Worm (Caenorhabditis elegans): Measurements from ENCODE around the gene mrt-2.
A peak's percentile ranks its signal among the peaks of the same experiment; 100 is the strongest.

The mrt-2 gene

DNA sequence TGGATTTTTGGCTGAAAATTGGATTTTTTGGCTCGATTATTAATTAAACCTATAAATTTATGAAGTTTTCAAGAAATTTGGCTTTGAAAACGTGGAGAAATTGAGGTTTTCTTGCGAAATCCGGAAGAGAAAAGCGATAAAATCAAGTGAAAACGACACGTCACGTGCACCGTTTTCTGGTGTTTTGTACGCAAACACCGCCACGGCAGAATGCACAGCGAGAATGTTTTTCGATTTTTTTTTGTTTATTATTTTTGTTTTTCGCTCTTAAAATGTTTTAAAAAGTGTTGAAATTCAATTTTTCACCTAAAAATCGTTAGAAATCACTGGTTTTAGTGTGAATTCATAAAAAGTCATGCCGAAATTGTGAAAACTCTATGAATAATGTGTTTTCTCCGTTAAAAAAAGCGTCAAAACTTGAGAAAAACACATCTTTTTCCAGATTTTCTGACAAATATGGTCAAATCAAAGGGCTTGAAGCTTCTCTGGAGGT is 28.0 kb downstream of the mrt-2 start, which contains the start of gene immp-1:
immp-1 (plus strand) TSS at position 443 of the 493 bp plus-strand sequence.
- TF ChIP-seq unc-55 (GFP tag; optimal IDR thresholded peaks at IDR 0.05), result peak; percentile 62
- no peak for TF ChIP-seq nhr-77 (tag; optimal IDR thresholded peaks at IDR 0.05)
- peak; percentile 45 for TF ChIP-seq nhr-129 (tag; optimal IDR thresholded peaks at IDR 0.05)
- no peak for TF ChIP-seq F13H6.1 (tag; optimal IDR thresholded peaks at IDR 0.05)
- no peak for TF ChIP-seq dmd-4 (tag; optimal IDR thresholded peaks at IDR 0.05)
- peak; percentile 63 for TF ChIP-seq gmeb-1 (tag; optimal IDR thresholded peaks at IDR 0.05)
- peak; percentile 27 for TF ChIP-seq nhr-25 (tag; optimal IDR thresholded peaks at IDR 0.05)
- TF ChIP-seq C34F6.9 (tag; optimal IDR thresholded peaks at IDR 0.05), result peak; percentile 51
- peak; percentile 49 for TF ChIP-seq sem-4 (tag; optimal IDR thresholded peaks at IDR 0.05)
- no peak for TF ChIP-seq unc-62 (GFP tag; optimal IDR thresholded peaks at IDR 0.05)
- peak in 1 of 2 experiments; percentile 42 for TF ChIP-seq mdl-1 (tag; optimal IDR thresholded peaks at IDR 0.05)
- TF ChIP-seq lsy-2 (tag; optimal IDR thresholded peaks at IDR 0.05), result peak; percentile 3 to 70
- TF ChIP-seq egl-27 (tag; optimal IDR thresholded peaks at IDR 0.05), result no peak
- peak; percentile 92 for TF ChIP-seq crh-2 (tag; optimal IDR thresholded peaks at IDR 0.05)
- TF ChIP-seq blmp-1 (tag; optimal IDR thresholded peaks at IDR 0.05; ENCODE audit: insufficient read depth), result peak; percentile 74
- peak; percentile 36 for TF ChIP-seq fos-1 (tag; optimal IDR thresholded peaks at IDR 0.05)

DNA sequence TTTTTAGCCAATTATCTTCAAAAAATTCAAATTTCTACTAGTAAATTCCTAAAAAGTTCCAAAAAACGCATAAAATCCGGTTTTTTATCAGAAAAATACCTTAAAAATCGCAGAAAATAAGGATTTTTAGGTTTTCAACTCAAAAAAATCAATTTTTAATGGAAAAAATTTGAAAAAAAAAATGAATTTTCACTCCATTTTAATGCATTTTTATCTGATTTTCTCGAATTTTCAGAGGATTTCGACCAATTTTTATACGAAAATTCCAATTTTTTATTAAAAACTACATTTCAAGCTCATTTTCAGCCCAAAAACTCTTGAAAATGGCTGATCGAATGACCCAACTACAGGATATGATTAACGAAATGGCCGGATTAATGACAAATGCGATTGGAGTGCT is 30.8 kb downstream of the mrt-2 start, which contains the start of gene mdt-21:
mdt-21 (plus strand) TSS at position 301 of the 400 bp plus-strand sequence.
- TF ChIP-seq ztf-4 (tag; optimal IDR thresholded peaks at IDR 0.05) (no peak), unc-39 (tag; optimal IDR thresholded peaks at IDR 0.05) (no peak), nhr-237 (tag; optimal IDR thresholded peaks at IDR 0.05) (no peak), snpc-4 (tag; optimal IDR thresholded peaks at IDR 0.05) (no peak), blmp-1 (tag; optimal IDR thresholded peaks at IDR 0.05; ENCODE audit: insufficient read depth) (no peak), unc-62 (GFP tag; optimal IDR thresholded peaks at IDR 0.05) (no peak), Y55F3AM.14 (GFP tag; optimal IDR thresholded peaks at IDR 0.05) (no peak), skn-1 (tag; optimal IDR thresholded peaks at IDR 0.05) (no peak), fos-1 (tag; optimal IDR thresholded peaks at IDR 0.05) (no peak), F13H6.1 (tag; optimal IDR thresholded peaks at IDR 0.05) (no peak), elt-1 (tag; optimal IDR thresholded peaks at IDR 0.05) (no peak)

DNA sequence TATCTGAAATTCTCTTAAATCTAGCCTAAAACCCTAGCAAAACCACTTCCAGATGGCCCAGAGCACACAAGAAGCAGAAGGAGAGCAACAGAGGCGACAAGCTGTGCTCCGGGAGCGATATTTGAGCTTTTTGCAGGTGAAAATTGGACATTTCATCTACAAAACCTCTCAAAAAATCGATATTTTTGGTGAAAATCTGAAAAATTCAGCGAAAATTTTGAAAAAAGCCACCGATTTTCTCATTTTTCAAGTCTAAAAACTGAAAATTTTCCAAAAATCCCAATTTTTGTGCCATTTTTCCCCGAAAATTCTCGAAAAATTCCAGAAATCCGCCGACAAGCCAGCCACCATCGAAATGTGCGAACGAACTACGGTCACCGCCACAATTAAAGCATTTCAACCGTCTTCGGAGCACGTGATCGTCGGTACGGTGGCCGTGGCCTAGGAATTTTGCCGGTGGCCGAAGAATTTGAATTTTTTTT is 33.7 kb downstream of the mrt-2 start, which contains the start of gene C24H11.5:
C24H11.5 (plus strand) TSS at position 51 of the 482 bp plus-strand sequence.
- no peak for TF ChIP-seq sma-9 (GFP tag; optimal IDR thresholded peaks at IDR 0.05)
- no peak for TF ChIP-seq sma-9 (tag; optimal IDR thresholded peaks at IDR 0.05)
- TF ChIP-seq nhr-11 (tag; optimal IDR thresholded peaks at IDR 0.05), result no peak
- TF ChIP-seq Y55F3AM.14 (GFP tag; optimal IDR thresholded peaks at IDR 0.05), result no peak
- TF ChIP-seq ZK546.5 (tag; optimal IDR thresholded peaks at IDR 0.05), result no peak

DNA sequence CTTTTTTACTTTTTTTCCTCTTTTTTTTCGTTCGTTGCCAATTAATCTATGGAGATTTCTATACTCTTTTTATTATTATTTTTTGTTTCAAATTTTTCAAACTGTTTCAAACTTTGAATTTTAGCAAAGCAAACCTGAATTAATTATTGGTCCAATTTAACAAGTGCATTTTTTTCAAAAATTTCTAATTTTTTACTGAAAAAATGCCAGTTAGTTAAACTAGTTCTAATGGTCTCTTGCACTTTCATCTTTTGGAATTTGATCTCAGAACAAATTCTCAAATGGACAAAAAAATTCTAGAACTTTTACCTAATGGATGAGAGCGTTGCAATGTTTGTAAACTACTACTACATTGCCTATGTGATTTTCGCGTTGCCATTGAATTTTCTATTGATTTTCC is 35.2 kb downstream of the mrt-2 start, which contains the start of gene srd-74:
srd-74 (plus strand) TSS at position 301 of the 400 bp plus-strand sequence.
- TF ChIP-seq ztf-4 (tag; optimal IDR thresholded peaks at IDR 0.05), result no peak
- TF ChIP-seq nhr-23 (tag; optimal IDR thresholded peaks at IDR 0.05), result no peak
- no peak for TF ChIP-seq nhr-77 (tag; optimal IDR thresholded peaks at IDR 0.05)
- TF ChIP-seq Y55F3AM.14 (GFP tag; optimal IDR thresholded peaks at IDR 0.05), result no peak
- TF ChIP-seq lin-13 (GFP tag; optimal IDR thresholded peaks at IDR 0.05), result no peak
- no peak for TF ChIP-seq aly-2 (tag; optimal IDR thresholded peaks at IDR 0.05)
- TF ChIP-seq ztf-11 (tag; optimal IDR thresholded peaks at IDR 0.05), result no peak
- TF ChIP-seq lin-11 (tag; optimal IDR thresholded peaks at IDR 0.05), result no peak
- TF ChIP-seq nhr-25 (tag; optimal IDR thresholded peaks at IDR 0.05), result no peak
- TF ChIP-seq ceh-82 (tag; optimal IDR thresholded peaks at IDR 0.05), result no peak
- no peak for TF ChIP-seq C34F6.9 (tag; optimal IDR thresholded peaks at IDR 0.05)

DNA sequence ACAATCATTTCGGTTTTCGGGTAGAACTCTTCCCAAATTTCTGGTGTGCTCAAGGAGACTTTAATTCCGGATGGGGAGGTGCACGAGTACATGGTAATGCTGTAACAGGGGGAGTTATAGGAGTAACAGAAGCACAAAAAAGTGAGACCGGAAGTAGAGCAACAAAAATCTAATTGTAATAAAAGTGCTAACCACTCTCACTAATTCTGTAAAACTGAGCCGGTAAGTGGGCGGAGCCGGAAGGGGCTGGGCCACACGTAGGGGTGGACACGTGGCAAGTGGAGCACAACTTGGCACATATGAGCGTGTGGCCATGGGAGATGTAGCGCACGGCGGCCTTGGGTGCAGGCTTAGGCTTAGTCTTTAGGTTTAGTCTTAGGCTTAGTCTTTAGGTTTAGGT is 39.4 kb downstream of the mrt-2 start, which contains the start of gene tbx-38:
tbx-38 (minus strand) TSS at position 101 of the 400 bp plus-strand sequence.
- TF ChIP-seq elt-1 (tag; optimal IDR thresholded peaks at IDR 0.05), result no peak
- no peak for TF ChIP-seq nhr-25 (tag; optimal IDR thresholded peaks at IDR 0.05)
- no peak for TF ChIP-seq sem-4 (tag; optimal IDR thresholded peaks at IDR 0.05)
- no peak for TF ChIP-seq lin-13 (GFP tag; optimal IDR thresholded peaks at IDR 0.05)
- TF ChIP-seq sma-9 (GFP tag; optimal IDR thresholded peaks at IDR 0.05), result no peak
- TF ChIP-seq sma-9 (tag; optimal IDR thresholded peaks at IDR 0.05), result no peak
- TF ChIP-seq lsy-2 (tag; optimal IDR thresholded peaks at IDR 0.05), result no peak
- no peak for TF ChIP-seq fos-1 (tag; optimal IDR thresholded peaks at IDR 0.05)
- TF ChIP-seq R02D3.7 (tag; optimal IDR thresholded peaks at IDR 0.05), result no peak
- no peak for TF ChIP-seq ZK546.5 (tag; optimal IDR thresholded peaks at IDR 0.05)
- TF ChIP-seq ceh-82 (tag; optimal IDR thresholded peaks at IDR 0.05), result no peak
